Worm (Caenorhabditis elegans) whole organism, L4/young adult: ENCODE measurements around the gene sap-49.

Source experiments
- W03F9.2 ChIP-seq: fragments of 150-350 bp; optimal IDR thresholded peaks from 2 replicates; lab custom pipeline; 2014; ENCODE audit warnings: missing biosample characterization, missing genetic modification characterization
- dao-5 ChIP-seq: sonication (generic microtip); optimal IDR thresholded peaks from 2 replicates; lab custom pipeline; 2016; ENCODE audit warnings: missing genotype, missing genetic modification characterization, moderate library complexity, missing compliant biosample characterization
- him-1 ChIP-seq: sonication (generic microtip); optimal IDR thresholded peaks from 2 replicates; lab custom pipeline; 2016; ENCODE audit warnings: missing genotype, missing genetic modification reagents, missing genetic modification characterization, missing compliant biosample characterization

ce11 chrII:8050477-8050876, 14.9 kb upstream of the sap-49 start, which contains the start of gene mtre-1:
- TF ChIP-seq him-1 (tag; lab: Kevin White, UChicago): no peak
- TF ChIP-seq W03F9.2 (tag; lab: Kevin White, UChicago): no peak
- TF ChIP-seq dao-5 (tag; lab: Kevin White, UChicago): no peak
